Worm (Caenorhabditis elegans): Measurements from ENCODE around the gene C38H2.3.
A peak's percentile ranks its signal among the peaks of the same experiment; 100 is the strongest.

C38H2.3 gene

ce11 chrIII:10358751-10359150 is 27.6 kb downstream of the C38H2.3 start:
- no peak for TF ChIP-seq lin-39 (tag; optimal IDR thresholded peaks at IDR 0.05)
- peak; percentile 6 for TF ChIP-seq crh-2 (tag; optimal IDR thresholded peaks at IDR 0.05)
- TF ChIP-seq aly-2 (tag; optimal IDR thresholded peaks at IDR 0.05): no peak
- peak; percentile 31 for TF ChIP-seq C34F6.9 (tag; optimal IDR thresholded peaks at IDR 0.05)
- TF ChIP-seq unc-39 (tag; optimal IDR thresholded peaks at IDR 0.05): no peak
- no peak for TF ChIP-seq ztf-11 (tag; optimal IDR thresholded peaks at IDR 0.05)
- TF ChIP-seq lsy-2 (tag; optimal IDR thresholded peaks at IDR 0.05): no peak
- no peak for TF ChIP-seq blmp-1 (tag; optimal IDR thresholded peaks at IDR 0.05; ENCODE audit: insufficient read depth)
- no peak for TF ChIP-seq egl-27 (tag; optimal IDR thresholded peaks at IDR 0.05)
- TF ChIP-seq snpc-4 (tag; optimal IDR thresholded peaks at IDR 0.05): no peak
- no peak for TF ChIP-seq F13H6.1 (tag; optimal IDR thresholded peaks at IDR 0.05)
- no peak for TF ChIP-seq mab-5 (tag; optimal IDR thresholded peaks at IDR 0.05)
- no peak for TF ChIP-seq elt-3 (tag; optimal IDR thresholded peaks at IDR 0.05)
- no peak for TF ChIP-seq mbf-1 (tag; optimal IDR thresholded peaks at IDR 0.05)
- no peak for TF ChIP-seq nhr-77 (tag; optimal IDR thresholded peaks at IDR 0.05)
- TF ChIP-seq ztf-1 (GFP tag; conservative IDR thresholded peaks at IDR 0.05): no peak
- TF ChIP-seq nhr-12 (tag; optimal IDR thresholded peaks at IDR 0.05): no peak

ce11 chrIII:10357598-10358186 is 28.7 kb downstream of the C38H2.3 start, which contains the start of gene umps-1:
umps-1 (minus strand) TSS chrIII:10357648.
- peak; percentile 72 for TF ChIP-seq C34F6.9 (tag; optimal IDR thresholded peaks at IDR 0.05)
- peak; percentile 37 for TF ChIP-seq F13H6.1 (tag; optimal IDR thresholded peaks at IDR 0.05)
- peak; percentile 69 for TF ChIP-seq sma-9 (GFP tag; optimal IDR thresholded peaks at IDR 0.05)
- TF ChIP-seq sma-9 (tag; optimal IDR thresholded peaks at IDR 0.05): no peak
- TF ChIP-seq lsy-2 (tag; optimal IDR thresholded peaks at IDR 0.05): peak; percentile 93 to 99
- peak; percentile 50 for TF ChIP-seq fos-1 (tag; optimal IDR thresholded peaks at IDR 0.05)
- peak; percentile 72 for TF ChIP-seq lin-13 (GFP tag; optimal IDR thresholded peaks at IDR 0.05)
- TF ChIP-seq snpc-4 (tag; optimal IDR thresholded peaks at IDR 0.05): peak; percentile 74
- peak; percentile 71 for TF ChIP-seq nhr-21 (tag; optimal IDR thresholded peaks at IDR 0.05)
- peak; percentile 82 for TF ChIP-seq unc-55 (GFP tag; optimal IDR thresholded peaks at IDR 0.05)
- TF ChIP-seq nhr-77 (tag; optimal IDR thresholded peaks at IDR 0.05): no peak
- TF ChIP-seq nhr-237 (tag; optimal IDR thresholded peaks at IDR 0.05): no peak
- peak; percentile 74 for TF ChIP-seq sem-4 (tag; optimal IDR thresholded peaks at IDR 0.05)
- peak; percentile 34 for TF ChIP-seq mab-5 (tag; optimal IDR thresholded peaks at IDR 0.05)
- TF ChIP-seq nhr-6 (tag; optimal IDR thresholded peaks at IDR 0.05): peak; percentile 50
- TF ChIP-seq nhr-129 (tag; optimal IDR thresholded peaks at IDR 0.05): peak; percentile 63
- TF ChIP-seq crh-2 (tag; optimal IDR thresholded peaks at IDR 0.05): peak; percentile 85
- TF ChIP-seq nhr-25 (tag; optimal IDR thresholded peaks at IDR 0.05): no peak
- TF ChIP-seq gmeb-1 (tag; optimal IDR thresholded peaks at IDR 0.05): peak; percentile 98
- no peak for TF ChIP-seq nhr-23 (tag; optimal IDR thresholded peaks at IDR 0.05)
- TF ChIP-seq lin-39 (tag; optimal IDR thresholded peaks at IDR 0.05): no peak
- TF ChIP-seq sma-3 (GFP tag; optimal IDR thresholded peaks at IDR 0.05): peak; percentile 80

- no peak for TF ChIP-seq snpc-4 (tag; optimal IDR thresholded peaks at IDR 0.05)
- no peak for TF ChIP-seq R02D3.7 (tag; optimal IDR thresholded peaks at IDR 0.05)
- TF ChIP-seq nhr-6 (tag; optimal IDR thresholded peaks at IDR 0.05): no peak
- TF ChIP-seq crh-2 (tag; optimal IDR thresholded peaks at IDR 0.05): peak; percentile 38
- peak; percentile 75 for TF ChIP-seq fos-1 (tag; optimal IDR thresholded peaks at IDR 0.05)
- TF ChIP-seq nhr-10 (tag; optimal IDR thresholded peaks at IDR 0.05): no peak
- TF ChIP-seq ceh-82 (tag; optimal IDR thresholded peaks at IDR 0.05): no peak
- peak; percentile 37 for TF ChIP-seq gmeb-1 (tag; optimal IDR thresholded peaks at IDR 0.05)
- TF ChIP-seq sma-9 (GFP tag; optimal IDR thresholded peaks at IDR 0.05): peak; percentile 54
- no peak for TF ChIP-seq sma-9 (tag; optimal IDR thresholded peaks at IDR 0.05)
- no peak for TF ChIP-seq ama-1 (optimal IDR thresholded peaks at IDR 0.05)
- no peak for TF ChIP-seq peb-1 (tag; optimal IDR thresholded peaks at IDR 0.05)
- TF ChIP-seq lin-11 (tag; optimal IDR thresholded peaks at IDR 0.05): no peak
- TF ChIP-seq mab-5 (tag; optimal IDR thresholded peaks at IDR 0.05): no peak
- TF ChIP-seq nhr-11 (tag; optimal IDR thresholded peaks at IDR 0.05): no peak
- no peak for TF ChIP-seq lin-13 (GFP tag; optimal IDR thresholded peaks at IDR 0.05)
- TF ChIP-seq nhr-237 (tag; optimal IDR thresholded peaks at IDR 0.05): no peak
These were observed 31.0 kb downstream of the C38H2.3 start, which contains the start of gene spp-1 for ce11 chrIII:10355382-10355781. spp-1 (minus strand) TSS chrIII:10355668.

All from whole organism, L2 larva.